Worm (Caenorhabditis elegans): Measurements from ENCODE around the gene C29F3.7.

ce11 chrV:15315827-15316527, 38.7 kb upstream of the C29F3.7 start, which contains the start of the genes srt-22 and nhr-246:
- TF ChIP-seq fos-1 (tag; optimal IDR thresholded peaks at IDR 0.05) (no peak), fkh-10 (GFP tag; optimal IDR thresholded peaks at IDR 0.05) (no peak), aly-2 (tag; optimal IDR thresholded peaks at IDR 0.05) (no peak), unc-39 (tag; optimal IDR thresholded peaks at IDR 0.05) (no peak), eor-1 (tag; optimal IDR thresholded peaks at IDR 0.05) (no peak), nhr-77 (tag; optimal IDR thresholded peaks at IDR 0.05) (no peak), ceh-82 (tag; optimal IDR thresholded peaks at IDR 0.05) (no peak), nhr-12 (tag; optimal IDR thresholded peaks at IDR 0.05) (no peak), nfya-1 (tag; optimal IDR thresholded peaks at IDR 0.05; ENCODE audit: insufficient read depth) (no peak), pha-4 (tag; optimal IDR thresholded peaks at IDR 0.05) (no peak), ceh-28 (tag; optimal IDR thresholded peaks at IDR 0.05) (no peak), elt-1 (tag; optimal IDR thresholded peaks at IDR 0.05) (no peak), pqm-1 (tag; optimal IDR thresholded peaks at IDR 0.05) (peak; percentile 30), nhr-11 (tag; optimal IDR thresholded peaks at IDR 0.05) (no peak)

Data from whole organism, L3 larva.